Worm (Caenorhabditis elegans) whole organism, young adult: ENCODE data around the gene mpk-2.

ENCODE experiments used
- akir-1 ChIP-seq: fragments of 200-800 bp; sonication (Bioruptor generic); optimal IDR thresholded peaks from 2 replicates; lab custom pipeline; 2018; ENCODE audit warnings: mild to moderate bottlenecking, missing genetic modification characterization, moderate library complexity, missing compliant biosample characterization
- ama-1 ChIP-seq, 3 experiments: fragments of 150-350 bp in 1 of 3; sonication (generic microtip) in 2 of 3; optimal IDR thresholded peaks; 2 replicates each; lab custom pipeline; 2014 to 2018; ENCODE audit warnings: missing biosample characterization in 2 of 3, missing genetic modification characterization in 2 of 3, missing genetic modification reagents in 2 of 3
- ccch-3 ChIP-seq: fragments of 200-800 bp; sonication (Bioruptor generic); optimal IDR thresholded peaks from 2 replicates; lab custom pipeline; 2018; ENCODE audit warnings: mild to moderate bottlenecking, missing genetic modification characterization, missing compliant biosample characterization
- dpff-1 ChIP-seq: sonication (generic microtip); optimal IDR thresholded peaks from 2 replicates; lab custom pipeline; 2017; ENCODE audit warnings: mild to moderate bottlenecking, missing genetic modification characterization, missing compliant biosample characterization
- ets-4 ChIP-seq: fragments of 200-800 bp; sonication (Bioruptor generic); optimal IDR thresholded peaks from 2 replicates; lab custom pipeline; 2018; ENCODE audit warnings: mild to moderate bottlenecking, missing genetic modification characterization, missing compliant biosample characterization
- hlh-26 ChIP-seq: fragments of 200-800 bp; sonication (Bioruptor generic); conservative IDR thresholded peaks from 2 replicates; pipeline ENCODE4 v1.3.6; 2022; ENCODE audit warnings: missing genetic modification reagents, missing genetic modification characterization, missing compliant biosample characterization
- lin-26 ChIP-seq: fragments of 200-800 bp; sonication (Bioruptor generic); IDR thresholded peaks from 2 replicates; pipeline ENCODE4 v1.3.6; 2022; ENCODE audit warnings: missing genetic modification reagents, missing genetic modification characterization, missing compliant biosample characterization
- mes-4 ChIP-seq: sonication (generic microtip); optimal IDR thresholded peaks from 2 replicates; lab custom pipeline; 2016; ENCODE audit warnings: missing genotype, missing genetic modification characterization, missing compliant biosample characterization
- rec-8 ChIP-seq, 2 experiments: sonication (generic microtip); optimal IDR thresholded peaks; 2 replicates each; lab custom pipeline; 2016; ENCODE audit warnings: mild to moderate bottlenecking in 2 of 2, missing genetic modification characterization in 2 of 2, missing genetic modification reagents in 2 of 2, missing genotype in 2 of 2, missing biosample characterization in 1 of 2, missing compliant biosample characterization in 1 of 2, moderate library complexity in 1 of 2
- snpc-1.3 ChIP-seq: sonication (generic microtip); optimal IDR thresholded peaks from 2 replicates; lab custom pipeline; 2017; ENCODE audit warnings: missing genetic modification characterization, mild to moderate bottlenecking, missing compliant biosample characterization, antibody characterized with exemption, moderate library complexity, missing genotype, missing genetic modification reagents; ENCODE audit not compliant: insufficient read depth
- somi-1 ChIP-seq: fragments of 200-800 bp; sonication (Bioruptor generic); optimal IDR thresholded peaks from 2 replicates; lab custom pipeline; 2018; ENCODE audit warnings: mild to moderate bottlenecking, missing genetic modification characterization, missing compliant biosample characterization
- unc-62 ChIP-seq: fragments of 150-350 bp; optimal IDR thresholded peaks from 2 replicates; lab custom pipeline; 2014; ENCODE audit warnings: missing biosample characterization, missing genetic modification reagents, missing genetic modification characterization
- ztf-26 ChIP-seq: sonication (generic microtip); optimal IDR thresholded peaks from 2 replicates; lab custom pipeline; 2017; ENCODE audit warnings: missing genetic modification characterization, missing compliant biosample characterization

DNA sequence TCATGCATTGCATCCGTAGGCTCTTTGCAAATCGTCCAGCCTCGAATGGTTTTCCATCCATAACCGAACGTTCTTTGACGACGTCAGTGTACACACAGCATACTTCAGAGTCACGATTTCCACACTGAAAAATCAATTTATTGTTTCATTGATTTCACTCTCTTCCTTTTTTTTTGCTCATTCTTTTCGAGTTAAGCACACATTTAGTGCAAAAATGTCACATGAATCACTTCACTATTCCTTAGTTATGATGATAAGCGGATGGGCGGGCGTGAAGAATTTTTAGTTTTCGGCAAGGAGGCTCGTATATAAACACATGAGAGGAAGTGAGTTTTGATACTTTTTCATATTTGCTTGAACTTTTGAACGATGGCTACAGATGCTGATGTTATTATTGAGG is 18.5 kb upstream of the mpk-2 start, which contains the start of gene txt-9:
- TF ChIP-seq hlh-26 (GFP tag; lab: Robert Waterston, UW) (no peak), akir-1 (GFP tag; lab: Kevin White, UChicago) (no peak), rec-8 (tag; optimal IDR thresholded peaks at IDR 0.05; lab: Kevin White, UChicago) (no peak), ama-1 (optimal IDR thresholded peaks at IDR 0.05; lab: Kevin White, UChicago) (no peak), ama-1 (GFP tag; optimal IDR thresholded peaks at IDR 0.05; lab: Kevin White, UChicago) (no peak), mes-4 (tag; lab: Kevin White, UChicago) (no peak), dpff-1 (no peak), ets-4 (GFP tag; lab: Kevin White, UChicago) (no peak), unc-62 (GFP tag; lab: Kevin White, UChicago) (no peak), lin-26 (GFP tag; lab: Robert Waterston, UW) (no peak), ccch-3 (no peak), ztf-26 (tag; lab: Kevin White, UChicago) (no peak), somi-1 (GFP tag; lab: Kevin White, UChicago) (no peak), snpc-1.3 (no peak)
